Fruit fly (Drosophila melanogaster): ENCODE measurements around the gene crn.

- no peak for TF ChIP-seq ovo (GFP tag; optimal IDR thresholded peaks at IDR 0.05)
- no peak for TF ChIP-seq cnc (optimal IDR thresholded peaks at IDR 0.05)
- no peak for TF ChIP-seq CG1620 (GFP tag; optimal IDR thresholded peaks at IDR 0.05)
- no peak for TF ChIP-seq kay (GFP tag; ENCODE audit: borderline replicate concordance)
- no peak for TF ChIP-seq cic (GFP tag; optimal IDR thresholded peaks at IDR 0.05)
- TF ChIP-seq CG11617 (GFP tag; optimal IDR thresholded peaks at IDR 0.05) = no peak
- TF ChIP-seq Mnt (GFP tag; optimal IDR thresholded peaks at IDR 0.05) = no peak
- no peak for TF ChIP-seq CG7101 (tag; optimal IDR thresholded peaks at IDR 0.05)
- TF ChIP-seq CG33017 (tag; optimal IDR thresholded peaks at IDR 0.05) = no peak
- no peak for TF ChIP-seq CG12768 (GFP tag; optimal IDR thresholded peaks at IDR 0.05)
- TF ChIP-seq CG5204 (GFP tag; optimal IDR thresholded peaks at IDR 0.05) = no peak
- no peak for TF ChIP-seq bab1 (GFP tag; optimal IDR thresholded peaks at IDR 0.05)
- TF ChIP-seq CG7045 (GFP tag; optimal IDR thresholded peaks at IDR 0.05) = no peak
- no peak for TF ChIP-seq Clk (GFP tag; optimal IDR thresholded peaks at IDR 0.05)
These were observed 28.2 kb downstream of the crn start for dm6 chrX:2221598-2221997.

Measured in whole organism, adult.